Fruit fly (Drosophila melanogaster) whole organism, embryonic: ENCODE results near the gene CG13376.
A peak's percentile ranks its signal among the peaks of the same experiment; 100 is the strongest.

Experiments used
- Asciz ChIP-seq: fragments of 200-800 bp; sonication (Bioruptor generic); optimal IDR thresholded peaks from 2 replicates; lab custom pipeline; 2017; ENCODE audit warnings: missing biosample characterization, mild to moderate bottlenecking, missing genetic modification characterization, missing genetic modification reagents
- Awh ChIP-seq: fragments of 200-800 bp; sonication (Bioruptor generic); IDR thresholded peaks from 2 replicates; pipeline ENCODE4, ENCODE4 v1.3.6; 2022; ENCODE audit warnings: missing biosample characterization, missing genetic modification characterization
- Blimp-1 ChIP-seq: fragments of 200-800 bp; sonication (Bioruptor generic); optimal IDR thresholded peaks from 3 replicates; lab custom pipeline; 2018; ENCODE audit warnings: missing biosample characterization, missing genetic modification characterization, mild to moderate bottlenecking, moderate library complexity, missing genetic modification reagents
- CG10267 ChIP-seq: fragments of 200-800 bp; sonication (Bioruptor generic); optimal IDR thresholded peaks from 2 replicates; lab custom pipeline; 2018; ENCODE audit warnings: missing biosample characterization, mild to moderate bottlenecking, missing genetic modification characterization, moderate library complexity
- CG10654 ChIP-seq: fragments of 200-800 bp; sonication (Bioruptor generic); optimal IDR thresholded peaks from 2 replicates; lab custom pipeline; 2016; ENCODE audit warnings: missing biosample characterization, missing genetic modification characterization
- CG11085 ChIP-seq: fragments of 200-800 bp; sonication (Bioruptor generic); IDR thresholded peaks from 2 replicates; pipeline ENCODE4 v1.3.6; 2022; ENCODE audit warnings: missing biosample characterization, missing genetic modification characterization
- CG11723 ChIP-seq: fragments of 200-800 bp; sonication (Bioruptor generic); optimal IDR thresholded peaks from 2 replicates; lab custom pipeline; 2017; ENCODE audit warnings: missing biosample characterization, mild to moderate bottlenecking, missing genetic modification characterization
- CG12744 ChIP-seq: fragments of 200-800 bp; sonication (Bioruptor generic); optimal IDR thresholded peaks from 2 replicates; lab custom pipeline; 2016; ENCODE audit warnings: missing biosample characterization, missing genetic modification characterization
- CG12769 ChIP-seq: fragments of 200-800 bp; sonication (Bioruptor generic); optimal IDR thresholded peaks from 2 replicates; lab custom pipeline; 2019; ENCODE audit warnings: missing biosample characterization, mild to moderate bottlenecking, missing genetic modification characterization, moderate library complexity
- CG13296 ChIP-seq: fragments of 200-800 bp; sonication (Bioruptor generic); optimal IDR thresholded peaks from 3 replicates; lab custom pipeline; 2018; ENCODE audit warnings: missing biosample characterization, mild to moderate bottlenecking, missing genetic modification characterization
- CG13624 ChIP-seq: fragments of 200-800 bp; sonication (Bioruptor generic); optimal IDR thresholded peaks from 2 replicates; lab custom pipeline; 2016; ENCODE audit warnings: missing biosample characterization, missing genetic modification characterization
- CG14860 ChIP-seq: fragments of 200-800 bp; sonication (Bioruptor generic); IDR thresholded peaks from 3 replicates; pipeline ENCODE4 v1.3.6; 2022; ENCODE audit warnings: missing biosample characterization, missing genetic modification characterization; ENCODE audit not compliant: partially characterized antibody
- CG1647 ChIP-seq: fragments of 200-800 bp; sonication (Bioruptor generic); optimal IDR thresholded peaks from 3 replicates; lab custom pipeline; 2016; ENCODE audit warnings: missing biosample characterization, missing genetic modification characterization
- CG17385 ChIP-seq: fragments of 200-800 bp; sonication (Bioruptor generic); optimal IDR thresholded peaks from 3 replicates; lab custom pipeline; 2018; ENCODE audit warnings: missing biosample characterization, mild to moderate bottlenecking, missing genetic modification characterization
- CG17802 ChIP-seq: fragments of 200-800 bp; sonication (Bioruptor generic); optimal IDR thresholded peaks from 2 replicates; lab custom pipeline; 2018; ENCODE audit warnings: missing biosample characterization, mild to moderate bottlenecking, missing genetic modification characterization, moderate library complexity
- CG18262 ChIP-seq: fragments of 200-800 bp; optimal IDR thresholded peaks from 3 replicates; lab custom pipeline; 2019; ENCODE audit warnings: missing biosample characterization, mild to moderate bottlenecking, missing genetic modification characterization, moderate library complexity
- CG2129 ChIP-seq: fragments of 200-800 bp; sonication (Bioruptor generic); IDR thresholded peaks from 2 replicates; pipeline ENCODE4 v1.3.6; 2022; ENCODE audit warnings: missing biosample characterization, missing genetic modification characterization; ENCODE audit not compliant: partially characterized antibody
- CG31388 ChIP-seq: fragments of 200-800 bp; sonication (Bioruptor generic); optimal IDR thresholded peaks from 2 replicates; lab custom pipeline; 2016; ENCODE audit warnings: missing biosample characterization, missing genetic modification characterization
- CG32532 ChIP-seq: fragments of 200-800 bp; sonication (Bioruptor generic); IDR thresholded peaks from 2 replicates; pipeline ENCODE4 v1.3.6; 2022; ENCODE audit warnings: missing biosample characterization, missing genetic modification characterization
- CG34376 ChIP-seq: fragments of 200-800 bp; sonication (Bioruptor generic); optimal IDR thresholded peaks from 2 replicates; lab custom pipeline; 2018; ENCODE audit warnings: missing biosample characterization, mild to moderate bottlenecking, missing genetic modification characterization
- CG42726 ChIP-seq: fragments of 200-800 bp; sonication (Bioruptor generic); IDR thresholded peaks from 2 replicates; pipeline ENCODE4 v1.3.6; 2022; ENCODE audit warnings: missing biosample characterization, missing genetic modification characterization; ENCODE audit not compliant: partially characterized antibody
- CG4617 ChIP-seq: fragments of 200-800 bp; sonication (Bioruptor generic); optimal IDR thresholded peaks from 3 replicates; lab custom pipeline; 2016; ENCODE audit warnings: missing biosample characterization, missing genetic modification characterization, borderline replicate concordance
- CG6175 ChIP-seq: fragments of 200-800 bp; sonication (Bioruptor generic); IDR thresholded peaks from 3 replicates; pipeline ENCODE4 v1.3.6; 2022; ENCODE audit warnings: missing biosample characterization, missing genetic modification characterization
- CG6683 ChIP-seq: fragments of 200-800 bp; sonication (Bioruptor generic); optimal IDR thresholded peaks from 2 replicates; lab custom pipeline; 2017; ENCODE audit warnings: missing biosample characterization, mild to moderate bottlenecking, missing genetic modification characterization, missing genetic modification reagents
- CG6689 ChIP-seq: fragments of 200-800 bp; sonication (Bioruptor generic); IDR thresholded peaks from 2 replicates; pipeline ENCODE4 v1.3.6; 2022; ENCODE audit warnings: missing biosample characterization, missing genetic modification characterization
- CG6765 ChIP-seq: fragments of 200-800 bp; sonication (Bioruptor generic); optimal IDR thresholded peaks from 3 replicates; lab custom pipeline; 2017; ENCODE audit warnings: missing biosample characterization, mild to moderate bottlenecking, missing genetic modification characterization
- CoRest ChIP-seq: fragments of 200-800 bp; sonication (Bioruptor generic); optimal IDR thresholded peaks from 3 replicates; lab custom pipeline; 2018; ENCODE audit warnings: missing biosample characterization, mild to moderate bottlenecking, missing genetic modification characterization, moderate library complexity
- D ChIP-seq, 2 experiments: fragments of 200-800 bp in 1 of 2; fragments of >200 bp in 1 of 2; sonication (Bioruptor generic) in 1 of 2; optimal IDR thresholded peaks; 2 replicates in 1 of 2; 3 replicates in 1 of 2; lab custom pipeline; 2017; ENCODE audit warnings: mild to moderate bottlenecking in 1 of 2, missing biosample characterization in 1 of 2, missing genetic modification characterization in 1 of 2, missing genetic modification reagents in 1 of 2
- Dad ChIP-seq: fragments of 200-800 bp; sonication (Bioruptor generic); optimal IDR thresholded peaks from 3 replicates; lab custom pipeline; 2016; ENCODE audit warnings: missing biosample characterization, missing genetic modification characterization
- Mad ChIP-seq: fragments of 200-800 bp; sonication (Bioruptor generic); optimal IDR thresholded peaks from 2 replicates; lab custom pipeline; 2016; ENCODE audit warnings: missing biosample characterization, missing genetic modification characterization
- NfI ChIP-seq: fragments of 200-800 bp; sonication (Bioruptor generic); optimal IDR thresholded peaks from 3 replicates; lab custom pipeline; 2018; ENCODE audit warnings: missing biosample characterization, mild to moderate bottlenecking, missing genetic modification characterization, moderate library complexity
- Optix ChIP-seq: fragments of 200-800 bp; sonication (Bioruptor generic); IDR thresholded peaks from 3 replicates; pipeline ENCODE4 v1.3.6; 2022; ENCODE audit warnings: missing biosample characterization, missing genetic modification characterization
- Side ChIP-seq: fragments of 200-800 bp; sonication (Bioruptor generic); optimal IDR thresholded peaks from 2 replicates; lab custom pipeline; 2016; ENCODE audit warnings: missing biosample characterization, missing genetic modification characterization
- YL-1 ChIP-seq: fragments of 200-800 bp; sonication (Bioruptor generic); optimal IDR thresholded peaks from 3 replicates; lab custom pipeline; 2017; ENCODE audit warnings: missing biosample characterization, mild to moderate bottlenecking, missing genetic modification characterization
- abd-A ChIP-seq: fragments of 200-800 bp; sonication (Bioruptor generic); optimal IDR thresholded peaks from 3 replicates; lab custom pipeline; 2019; ENCODE audit warnings: missing biosample characterization, mild to moderate bottlenecking, missing genetic modification characterization, moderate library complexity
- az2 ChIP-seq: fragments of 200-800 bp; sonication (Bioruptor generic); optimal IDR thresholded peaks from 3 replicates; lab custom pipeline; 2016; ENCODE audit warnings: missing biosample characterization, missing genetic modification characterization
- cg ChIP-seq: fragments of 200-800 bp; sonication (Bioruptor generic); optimal IDR thresholded peaks from 3 replicates; lab custom pipeline; 2019; ENCODE audit warnings: missing biosample characterization, mild to moderate bottlenecking, missing genetic modification characterization, moderate library complexity
- exex ChIP-seq: fragments of 200-800 bp; sonication (Bioruptor generic); optimal IDR thresholded peaks from 4 replicates; lab custom pipeline; 2018; ENCODE audit warnings: missing biosample characterization, mild to moderate bottlenecking, missing genetic modification characterization, moderate library complexity
- fd102C ChIP-seq: fragments of 200-800 bp; sonication (Bioruptor generic); optimal IDR thresholded peaks from 2 replicates; lab custom pipeline; 2018; ENCODE audit warnings: missing biosample characterization, mild to moderate bottlenecking, missing genetic modification characterization, moderate library complexity
- nom ChIP-seq: fragments of 200-800 bp; sonication (Bioruptor generic); optimal IDR thresholded peaks from 2 replicates; lab custom pipeline; 2017; ENCODE audit warnings: missing biosample characterization, missing genetic modification characterization, mild to moderate bottlenecking, moderate library complexity, missing genetic modification reagents
- pan ChIP-seq, 4 experiments: fragments of >200 bp in 3 of 4; fragments of 200-800 bp in 1 of 4; sonication (Bioruptor generic) in 1 of 4; optimal IDR thresholded peaks in 3 of 4; IDR thresholded peaks in 1 of 4; 2 replicates each; pipeline versions ENCODE4 v1.3.6 to Lab custom; 2017 to 2022; ENCODE audit warnings: missing biosample characterization in 2 of 4, missing genetic modification characterization in 2 of 4, mixed read lengths in 1 of 4
- row ChIP-seq: fragments of 200-800 bp; sonication (Bioruptor generic); IDR thresholded peaks from 3 replicates; pipeline ENCODE4 v1.3.6; 2022; ENCODE audit warnings: missing biosample characterization, missing genetic modification characterization
- sens ChIP-seq: fragments of 200-800 bp; sonication (Bioruptor generic); peaks from one replicate; lab custom pipeline; 2016; ENCODE audit warnings: missing biosample characterization, missing genetic modification characterization
- seq ChIP-seq: fragments of 200-800 bp; sonication (Bioruptor generic); IDR thresholded peaks from 2 replicates; pipeline ENCODE4 v1.3.6; 2022; ENCODE audit warnings: missing biosample characterization, missing genetic modification characterization
- sr ChIP-seq: fragments of 200-800 bp; sonication (Bioruptor generic); IDR thresholded peaks from 3 replicates; pipeline ENCODE4 v1.3.6; 2022; ENCODE audit warnings: missing biosample characterization, missing genetic modification characterization
- stc ChIP-seq: fragments of 200-800 bp; sonication (Bioruptor generic); IDR thresholded peaks from 2 replicates; pipeline ENCODE4 v1.3.6; 2022; ENCODE audit warnings: missing biosample characterization, missing genetic modification characterization
- tup ChIP-seq: fragments of 200-800 bp; sonication (Bioruptor generic); optimal IDR thresholded peaks from 2 replicates; lab custom pipeline; 2016; ENCODE audit warnings: missing biosample characterization, mild to moderate bottlenecking, missing genetic modification characterization, moderate library complexity
- wor ChIP-seq: fragments of 200-800 bp; sonication (Bioruptor generic); IDR thresholded peaks from 2 replicates; pipeline ENCODE4 v1.3.6; 2022; ENCODE audit warnings: missing biosample characterization, missing genetic modification characterization

CG13376 gene

dm6 chrX:263728-264344 lies 3.0 kb downstream of the CG13376 start, which contains the start of gene CG13377 (continued):
- TF ChIP-seq fd102C (GFP tag; lab: Kevin White, UChicago), result no peak
- TF ChIP-seq NfI (GFP tag; lab: Kevin White, UChicago), result no peak
- TF ChIP-seq pan (optimal IDR thresholded peaks at IDR 0.05; lab: Kevin White, UChicago), result no peak
- peak in 1 of 2 experiments; percentile 62 for TF ChIP-seq pan (GFP tag; optimal IDR thresholded peaks at IDR 0.05 in 1 of 2, IDR thresholded peaks at IDR 0.05 in 1 of 2)
- no peak for TF ChIP-seq CG42726 (GFP tag; lab: Robert Waterston, UW)
- no peak for TF ChIP-seq sr
- TF ChIP-seq CG11085, result no peak
- TF ChIP-seq nom (GFP tag; lab: Kevin White, UChicago), result no peak
- TF ChIP-seq Asciz (GFP tag; lab: Kevin White, UChicago), result no peak
- TF ChIP-seq CG10654 (GFP tag; lab: Kevin White, UChicago), result no peak
- peak; percentile 60; the same call in 1 of the 3 replicates for TF ChIP-seq row (GFP tag; lab: Robert Waterston, UW)
- TF ChIP-seq CG12769 (tag; lab: Kevin White, UChicago), result peak; percentile 77
- TF ChIP-seq CG34376 (GFP tag; lab: Kevin White, UChicago), result no peak
- no peak for TF ChIP-seq CG6683 (GFP tag; lab: Kevin White, UChicago)
- TF ChIP-seq wor (GFP tag; lab: Robert Waterston, UW), result no peak
- TF ChIP-seq Mad (GFP tag; lab: Kevin White, UChicago), result no peak
- no peak for TF ChIP-seq exex (tag; lab: Kevin White, UChicago)
- TF ChIP-seq cg (GFP tag; lab: Kevin White, UChicago), result no peak
- TF ChIP-seq seq (GFP tag; lab: Robert Waterston, UW), result 0 out of 2 replicates have a peak, but pooled peaks have one; percentile 38
- TF ChIP-seq CG11723 (GFP tag; lab: Kevin White, UChicago), result no peak
- TF ChIP-seq tup (GFP tag; lab: Kevin White, UChicago), result no peak
- peak; percentile 88 for TF ChIP-seq sens
- TF ChIP-seq CG13296 (GFP tag; lab: Kevin White, UChicago), result no peak
- TF ChIP-seq CG4617 (GFP tag; lab: Kevin White, UChicago), result no peak
- no peak for TF ChIP-seq CG6765 (GFP tag; lab: Kevin White, UChicago)
- TF ChIP-seq D (optimal IDR thresholded peaks at IDR 0.05; lab: Kevin White, UChicago), result no peak
- TF ChIP-seq D (GFP tag; optimal IDR thresholded peaks at IDR 0.05; lab: Kevin White, UChicago), result no peak
- no peak for TF ChIP-seq CG2129 (GFP tag; lab: Robert Waterston, UW)
- peak; percentile 30 for TF ChIP-seq CG18262 (tag; lab: Kevin White, UChicago)
- TF ChIP-seq CoRest, result no peak
- 0 out of 2 replicates have a peak, but pooled peaks have one; percentile 32 for TF ChIP-seq stc (GFP tag; lab: Robert Waterston, UW)
- no peak for TF ChIP-seq CG31388 (GFP tag; lab: Kevin White, UChicago)
- TF ChIP-seq CG6175 (GFP tag; lab: Robert Waterston, UW), result no peak
- TF ChIP-seq CG12744 (GFP tag; lab: Kevin White, UChicago), result no peak
- TF ChIP-seq CG14860 (GFP tag; lab: Robert Waterston, UW), result no peak
- no peak for TF ChIP-seq YL-1 (GFP tag; lab: Kevin White, UChicago)
- TF ChIP-seq Awh (GFP tag; lab: Robert Waterston, UW), result no peak
- peak; percentile 50; the same call in 1 of the 2 replicates for TF ChIP-seq CG6689 (GFP tag; lab: Robert Waterston, UW)
- TF ChIP-seq CG10267 (tag; lab: Kevin White, UChicago), result peak; percentile 16
- TF ChIP-seq Side (GFP tag; lab: Kevin White, UChicago), result no peak
- TF ChIP-seq CG1647 (GFP tag; lab: Kevin White, UChicago), result no peak
- no peak for TF ChIP-seq az2 (GFP tag; lab: Kevin White, UChicago)
- no peak for TF ChIP-seq Optix (GFP tag; lab: Robert Waterston, UW)
- no peak for TF ChIP-seq CG17802 (tag; lab: Kevin White, UChicago)
- peak; percentile 22 for TF ChIP-seq CG17385 (GFP tag; lab: Kevin White, UChicago)
- TF ChIP-seq Dad (GFP tag; lab: Kevin White, UChicago), result no peak
- peak; percentile 64; the same call in 1 of the 2 replicates for TF ChIP-seq CG32532 (GFP tag; lab: Robert Waterston, UW)
- no peak for TF ChIP-seq Blimp-1 (GFP tag; lab: Kevin White, UChicago)
- TF ChIP-seq CG13624 (GFP tag; lab: Kevin White, UChicago), result no peak
- peak; percentile 41 for TF ChIP-seq abd-A (tag; lab: Kevin White, UChicago)
